Worm (Caenorhabditis elegans) whole organism, early embryonic: ENCODE data around the gene srd-56.

Experiments
- F13C5.2 ChIP-seq: sonication (generic microtip); optimal IDR thresholded peaks from 2 replicates; lab custom pipeline; 2017; ENCODE audit warnings: mild to moderate bottlenecking, missing genetic modification characterization, inconsistent platforms, missing compliant biosample characterization
- aly-1 ChIP-seq: sonication (generic microtip); optimal IDR thresholded peaks from 2 replicates; lab custom pipeline; 2016; ENCODE audit warnings: missing genetic modification characterization, missing compliant biosample characterization
- ama-1 ChIP-seq: fragments of 150-350 bp; optimal IDR thresholded peaks from 2 replicates; lab custom pipeline; 2014
- ets-7 ChIP-seq: sonication (generic microtip); optimal IDR thresholded peaks from 2 replicates; lab custom pipeline; 2016; ENCODE audit warnings: missing genotype, missing genetic modification characterization, missing compliant biosample characterization
- flt-1 ChIP-seq: fragments of 200-800 bp; sonication (Bioruptor generic); IDR thresholded peaks from 2 replicates; pipeline ENCODE4 v1.3.6; 2022; ENCODE audit warnings: missing genetic modification characterization, missing compliant biosample characterization
- hmbx-1 ChIP-seq: sonication (generic microtip); optimal IDR thresholded peaks from 2 replicates; lab custom pipeline; 2016; ENCODE audit warnings: mild to moderate bottlenecking, missing genetic modification characterization, missing compliant biosample characterization
- hmg-4 ChIP-seq: fragments of 200-800 bp; sonication (Bioruptor generic); optimal IDR thresholded peaks from 2 replicates; lab custom pipeline; 2018; ENCODE audit warnings: mild to moderate bottlenecking, missing genetic modification characterization, missing compliant biosample characterization
- hnd-1 ChIP-seq: sonication (generic microtip); optimal IDR thresholded peaks from 2 replicates; lab custom pipeline; 2016; ENCODE audit warnings: missing genetic modification characterization, missing compliant biosample characterization
- sea-1 ChIP-seq: fragments of 200-800 bp; sonication (Bioruptor generic); conservative IDR thresholded peaks from 2 replicates; pipeline ENCODE4 v1.3.6; 2022; ENCODE audit warnings: missing genetic modification characterization, missing compliant biosample characterization
- tbx-11 ChIP-seq: fragments of 200-800 bp; sonication (Bioruptor generic); IDR thresholded peaks from 2 replicates; pipeline ENCODE4 v1.3.6; 2022; ENCODE audit warnings: missing genetic modification characterization, missing compliant biosample characterization
- tbx-37 ChIP-seq: fragments of 200-800 bp; sonication (Bioruptor generic); conservative IDR thresholded peaks from 2 replicates; pipeline ENCODE4 v1.3.6; 2022; ENCODE audit warnings: missing genetic modification reagents, missing genetic modification characterization, missing compliant biosample characterization
- tra-4 ChIP-seq: sonication (generic microtip); optimal IDR thresholded peaks from 2 replicates; lab custom pipeline; 2017; ENCODE audit warnings: missing genetic modification characterization, missing compliant biosample characterization

DNA sequence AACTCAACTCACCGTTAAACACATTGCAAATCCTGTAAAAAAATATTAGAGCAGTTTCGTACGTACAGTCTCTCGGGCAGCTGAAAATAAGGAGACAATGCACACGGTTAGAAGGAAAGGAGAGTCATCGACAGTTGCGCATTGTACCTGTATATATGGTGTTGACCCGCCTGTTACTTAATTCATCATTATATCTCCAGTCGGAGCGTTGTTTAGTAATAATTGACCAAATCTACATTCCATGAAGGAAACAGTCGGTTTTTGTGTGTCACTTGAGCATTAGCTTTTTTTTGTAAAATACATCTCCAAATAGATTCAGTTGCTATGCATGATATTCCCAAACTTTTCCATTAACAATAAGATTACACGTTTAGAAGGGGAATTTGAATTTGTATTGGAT, 41.5 kb downstream of the srd-56 start, which contains the start of gene C27H5.12:
- TF ChIP-seq ama-1 (lab: Kevin White, UChicago) (no peak), sea-1 (GFP tag; lab: Robert Waterston, UW) (no peak), flt-1 (GFP tag; lab: Robert Waterston, UW) (no peak), hnd-1 (tag; lab: Kevin White, UChicago) (no peak), aly-1 (tag; lab: Kevin White, UChicago) (no peak), F13C5.2 (tag; lab: Kevin White, UChicago) (no peak), ets-7 (tag; lab: Kevin White, UChicago) (no peak), tra-4 (tag; lab: Kevin White, UChicago) (no peak), hmg-4 (no peak), tbx-11 (GFP tag; lab: Robert Waterston, UW) (no peak), hmbx-1 (tag; lab: Kevin White, UChicago) (no peak), tbx-37 (GFP tag; lab: Robert Waterston, UW) (no peak)
